Fruit fly (Drosophila melanogaster) whole organism, embryonic: ENCODE results near the gene Blos4.

Experiments used
- Atf3 ChIP-seq: fragments of 200-800 bp; sonication (Bioruptor generic); optimal IDR thresholded peaks from 3 replicates; lab custom pipeline; 2016; ENCODE audit warnings: missing biosample characterization, missing genetic modification characterization
- CG10462 ChIP-seq: fragments of 200-800 bp; sonication (Bioruptor generic); optimal IDR thresholded peaks from 2 replicates; lab custom pipeline; 2016; ENCODE audit warnings: missing biosample characterization, missing genetic modification characterization
- CG10654 ChIP-seq: fragments of 200-800 bp; sonication (Bioruptor generic); optimal IDR thresholded peaks from 2 replicates; lab custom pipeline; 2016; ENCODE audit warnings: missing biosample characterization, missing genetic modification characterization
- CG11085 ChIP-seq: fragments of 200-800 bp; sonication (Bioruptor generic); IDR thresholded peaks from 2 replicates; pipeline ENCODE4 v1.3.6; 2022; ENCODE audit warnings: missing biosample characterization, missing genetic modification characterization
- CG11456 ChIP-seq: fragments of 200-800 bp; sonication (Bioruptor generic); IDR thresholded peaks from 3 replicates; pipeline ENCODE4 v1.3.6; 2022; ENCODE audit warnings: missing biosample characterization, missing genetic modification characterization
- CG11695 ChIP-seq: fragments of 200-800 bp; sonication (Bioruptor generic); IDR thresholded peaks from 3 replicates; pipeline ENCODE4 v1.3.6; 2022; ENCODE audit warnings: missing biosample characterization, missing genetic modification characterization
- CG12104 ChIP-seq: fragments of 200-800 bp; sonication (Bioruptor generic); optimal IDR thresholded peaks from 3 replicates; lab custom pipeline; 2016; ENCODE audit warnings: missing biosample characterization, missing genetic modification characterization
- CG12769 ChIP-seq: fragments of 200-800 bp; sonication (Bioruptor generic); optimal IDR thresholded peaks from 2 replicates; lab custom pipeline; 2019; ENCODE audit warnings: missing biosample characterization, mild to moderate bottlenecking, missing genetic modification characterization, moderate library complexity
- CG1832 ChIP-seq: fragments of 200-800 bp; sonication (Bioruptor generic); optimal IDR thresholded peaks from 2 replicates; lab custom pipeline; 2017; ENCODE audit warnings: missing biosample characterization, mild to moderate bottlenecking, missing genetic modification characterization, inconsistent platforms
- CG2202 ChIP-seq: fragments of 200-800 bp; sonication (Bioruptor generic); optimal IDR thresholded peaks from 2 replicates; lab custom pipeline; 2018; ENCODE audit warnings: missing biosample characterization, mild to moderate bottlenecking, missing genetic modification characterization
- CG4707 ChIP-seq: fragments of 200-800 bp; sonication (Bioruptor generic); optimal IDR thresholded peaks from 2 replicates; lab custom pipeline; 2018; ENCODE audit warnings: missing biosample characterization, mild to moderate bottlenecking, missing genetic modification characterization, moderate library complexity
- CG6254 ChIP-seq: fragments of 200-800 bp; sonication (Bioruptor generic); optimal IDR thresholded peaks from 3 replicates; lab custom pipeline; 2017; ENCODE audit warnings: mild to moderate bottlenecking, missing biosample characterization, missing genetic modification reagents, missing genetic modification characterization
- CG6813 ChIP-seq: fragments of 200-800 bp; sonication (Bioruptor generic); optimal IDR thresholded peaks from 2 replicates; lab custom pipeline; 2017; ENCODE audit warnings: missing biosample characterization, missing genetic modification characterization, mild to moderate bottlenecking, moderate library complexity, missing genetic modification reagents
- CG6854 ChIP-seq: fragments of 200-800 bp; sonication (Bioruptor generic); optimal IDR thresholded peaks from 3 replicates; lab custom pipeline; 2017; ENCODE audit warnings: missing biosample characterization, mild to moderate bottlenecking, missing genetic modification characterization
- CG7556 ChIP-seq: fragments of 200-800 bp; sonication (Bioruptor generic); optimal IDR thresholded peaks from 2 replicates; lab custom pipeline; 2017; ENCODE audit warnings: missing biosample characterization, mild to moderate bottlenecking, missing genetic modification characterization
- CG7745 ChIP-seq: fragments of 200-800 bp; sonication (Bioruptor generic); optimal IDR thresholded peaks from 2 replicates; lab custom pipeline; 2018; ENCODE audit warnings: missing biosample characterization, mild to moderate bottlenecking, missing genetic modification characterization, moderate library complexity
- CG7987 ChIP-seq: fragments of 200-800 bp; sonication (Bioruptor generic); optimal IDR thresholded peaks from 2 replicates; lab custom pipeline; 2018; ENCODE audit warnings: missing biosample characterization, mild to moderate bottlenecking, missing genetic modification characterization, moderate library complexity
- CG9797 ChIP-seq: fragments of 200-800 bp; sonication (Bioruptor generic); optimal IDR thresholded peaks from 3 replicates; lab custom pipeline; 2018; ENCODE audit warnings: missing biosample characterization, mild to moderate bottlenecking, missing genetic modification characterization
- CG9817 ChIP-seq: fragments of 200-800 bp; sonication (Bioruptor generic); optimal IDR thresholded peaks from 2 replicates; lab custom pipeline; 2018; ENCODE audit warnings: missing biosample characterization, mild to moderate bottlenecking, missing genetic modification characterization, moderate library complexity
- CTCF ChIP-seq: fragments of 200-800 bp; sonication (Bioruptor generic); optimal IDR thresholded peaks from 2 replicates; lab custom pipeline; 2017; ENCODE audit warnings: missing biosample characterization, mild to moderate bottlenecking, missing genetic modification characterization, moderate library complexity
- Chrac-16 ChIP-seq: fragments of 200-800 bp; sonication (Bioruptor generic); optimal IDR thresholded peaks from 3 replicates; lab custom pipeline; 2016; ENCODE audit warnings: missing biosample characterization, missing genetic modification characterization
- CrebB ChIP-seq: fragments of 200-800 bp; sonication (Bioruptor generic); optimal IDR thresholded peaks from 3 replicates; lab custom pipeline; 2018; ENCODE audit warnings: missing biosample characterization, mild to moderate bottlenecking, missing genetic modification characterization
- D ChIP-seq, 2 experiments: fragments of 200-800 bp in 1 of 2; fragments of >200 bp in 1 of 2; sonication (Bioruptor generic) in 1 of 2; optimal IDR thresholded peaks; 2 replicates in 1 of 2; 3 replicates in 1 of 2; lab custom pipeline; 2017; ENCODE audit warnings: mild to moderate bottlenecking in 1 of 2, missing biosample characterization in 1 of 2, missing genetic modification characterization in 1 of 2, missing genetic modification reagents in 1 of 2
- Fer1 ChIP-seq: fragments of 200-800 bp; sonication (Bioruptor generic); optimal IDR thresholded peaks from 2 replicates; lab custom pipeline; 2017; ENCODE audit warnings: missing biosample characterization, mild to moderate bottlenecking, missing genetic modification characterization
- HLHmδ ChIP-seq: fragments of 200-800 bp; sonication (Bioruptor generic); optimal IDR thresholded peaks from 2 replicates; lab custom pipeline; 2018; ENCODE audit warnings: missing biosample characterization, mild to moderate bottlenecking, missing genetic modification characterization, moderate library complexity
- Meics ChIP-seq: fragments of 200-800 bp; sonication (Bioruptor generic); optimal IDR thresholded peaks from 2 replicates; lab custom pipeline; 2017; ENCODE audit warnings: missing biosample characterization, mild to moderate bottlenecking, missing genetic modification characterization
- Mes4 ChIP-seq: fragments of 200-800 bp; sonication (Bioruptor generic); optimal IDR thresholded peaks from 2 replicates; lab custom pipeline; 2016; ENCODE audit warnings: missing biosample characterization, missing genetic modification characterization
- NC2α ChIP-seq: fragments of 200-800 bp; sonication (Bioruptor generic); optimal IDR thresholded peaks from 2 replicates; lab custom pipeline; 2016; ENCODE audit warnings: missing biosample characterization, missing genetic modification characterization
- NfI ChIP-seq: fragments of 200-800 bp; sonication (Bioruptor generic); optimal IDR thresholded peaks from 3 replicates; lab custom pipeline; 2018; ENCODE audit warnings: missing biosample characterization, mild to moderate bottlenecking, missing genetic modification characterization, moderate library complexity
- Oli ChIP-seq: fragments of 200-800 bp; sonication (Bioruptor generic); optimal IDR thresholded peaks from 2 replicates; lab custom pipeline; 2018; ENCODE audit warnings: missing biosample characterization, mild to moderate bottlenecking, missing genetic modification characterization, moderate library complexity
- Pdp1 ChIP-seq, 2 experiments: fragments of 200-800 bp; sonication (Bioruptor generic); optimal IDR thresholded peaks; 3 replicates each; lab custom pipeline; 2016; ENCODE audit warnings: missing biosample characterization in 2 of 2, missing genetic modification characterization in 2 of 2, mild to moderate bottlenecking in 1 of 2, moderate library complexity in 1 of 2
- Side ChIP-seq: fragments of 200-800 bp; sonication (Bioruptor generic); optimal IDR thresholded peaks from 2 replicates; lab custom pipeline; 2016; ENCODE audit warnings: missing biosample characterization, missing genetic modification characterization
- Sox102F ChIP-seq: fragments of 200-800 bp; sonication (Bioruptor generic); optimal IDR thresholded peaks from 2 replicates; lab custom pipeline; 2018; ENCODE audit warnings: missing biosample characterization, mild to moderate bottlenecking, missing genetic modification characterization, moderate library complexity
- az2 ChIP-seq: fragments of 200-800 bp; sonication (Bioruptor generic); optimal IDR thresholded peaks from 3 replicates; lab custom pipeline; 2016; ENCODE audit warnings: missing biosample characterization, missing genetic modification characterization
- chif ChIP-seq, 2 experiments: fragments of 200-800 bp; sonication (Bioruptor generic); optimal IDR thresholded peaks; 3 replicates each; lab custom pipeline; 2016; ENCODE audit warnings: missing biosample characterization in 2 of 2, missing genetic modification characterization in 2 of 2
- crp ChIP-seq, 2 experiments: fragments of 200-800 bp; sonication (Bioruptor generic); optimal IDR thresholded peaks; 2 replicates in 1 of 2; 3 replicates in 1 of 2; lab custom pipeline; 2017; ENCODE audit warnings: missing biosample characterization in 2 of 2, missing genetic modification characterization in 2 of 2, mild to moderate bottlenecking in 1 of 2, moderate library complexity in 1 of 2
- fd96Cb ChIP-seq: fragments of 200-800 bp; sonication (Bioruptor generic); optimal IDR thresholded peaks from 2 replicates; lab custom pipeline; 2018; ENCODE audit warnings: missing biosample characterization, mild to moderate bottlenecking, missing genetic modification characterization, moderate library complexity
- gcm ChIP-seq: fragments of 200-800 bp; sonication (Bioruptor generic); optimal IDR thresholded peaks from 2 replicates; lab custom pipeline; 2019; ENCODE audit warnings: missing biosample characterization, mild to moderate bottlenecking, missing genetic modification characterization, moderate library complexity
- lmd ChIP-seq: fragments of 200-800 bp; sonication (Bioruptor generic); IDR thresholded peaks from 2 replicates; pipeline ENCODE4 v1.3.6; 2022; ENCODE audit warnings: missing biosample characterization, missing genetic modification characterization
- maf-S ChIP-seq: fragments of 200-800 bp; sonication (Bioruptor generic); optimal IDR thresholded peaks from 2 replicates; lab custom pipeline; 2016; ENCODE audit warnings: missing biosample characterization, missing genetic modification characterization
- mam ChIP-seq: fragments of 200-800 bp; sonication (Bioruptor generic); optimal IDR thresholded peaks from 3 replicates; lab custom pipeline; 2016; ENCODE audit warnings: missing biosample characterization, missing genetic modification characterization
- pnt ChIP-seq: fragments of 200-800 bp; sonication (Bioruptor generic); optimal IDR thresholded peaks from 3 replicates; lab custom pipeline; 2016; ENCODE audit warnings: missing biosample characterization, missing genetic modification characterization
- prd ChIP-seq, 3 experiments: fragments of >200 bp in 2 of 3; fragments of 200-800 bp in 1 of 3; sonication (Bioruptor generic) in 1 of 3; optimal IDR thresholded peaks in 2 of 3; IDR thresholded peaks in 1 of 3; 2 replicates in 2 of 3; 3 replicates in 1 of 3; pipeline versions ENCODE4 v1.3.6 to Lab custom; 2017 to 2022; ENCODE audit warnings: missing biosample characterization in 1 of 3, missing genetic modification characterization in 1 of 3
- so ChIP-seq: fragments of 200-800 bp; sonication (Bioruptor generic); IDR thresholded peaks from 3 replicates; pipeline ENCODE4 v1.3.6; 2022; ENCODE audit warnings: missing biosample characterization, missing genetic modification characterization
- stwl ChIP-seq: fragments of 200-800 bp; sonication (Bioruptor generic); optimal IDR thresholded peaks from 3 replicates; lab custom pipeline; 2018; ENCODE audit warnings: missing biosample characterization, mild to moderate bottlenecking, missing genetic modification characterization, moderate library complexity
- tap ChIP-seq: fragments of 200-800 bp; optimal IDR thresholded peaks from 3 replicates; lab custom pipeline; 2019; ENCODE audit warnings: missing biosample characterization, mild to moderate bottlenecking, missing genetic modification characterization, moderate library complexity
- tgo ChIP-seq: fragments of 200-800 bp; sonication (Bioruptor generic); IDR thresholded peaks from 3 replicates; pipeline ENCODE4 v1.3.6; 2022; ENCODE audit warnings: missing biosample characterization, missing genetic modification characterization
- tin ChIP-seq: fragments of 200-800 bp; sonication (Bioruptor generic); optimal IDR thresholded peaks from 3 replicates; lab custom pipeline; 2016; ENCODE audit warnings: missing biosample characterization, missing genetic modification characterization
- vvl ChIP-seq: fragments of 200-800 bp; sonication (Bioruptor generic); IDR thresholded peaks from 2 replicates; pipeline ENCODE4 v1.3.6; 2022; ENCODE audit warnings: missing biosample characterization, missing genetic modification characterization

Blos4 gene

dm6 chr3L:10847790-10848492, 30.9 kb upstream of the Blos4 start (continued):
- TF ChIP-seq CG6854 (GFP tag; lab: Kevin White, UChicago) (no peak), Oli (peak; percentile 53), CG9817 (tag; lab: Kevin White, UChicago) (no peak), stwl (tag; lab: Kevin White, UChicago) (peak; percentile 11), NC2α (GFP tag; lab: Kevin White, UChicago) (no peak), crp (GFP tag; optimal IDR thresholded peaks at IDR 0.05; lab: Kevin White, UChicago) (no peak), fd96Cb (tag; lab: Kevin White, UChicago) (peak; percentile 42), CG11085 (GFP tag; lab: Robert Waterston, UW) (no peak), CG10654 (GFP tag; lab: Kevin White, UChicago) (no peak), HLHmδ (no peak), Mes4 (no peak), CG6254 (GFP tag; lab: Kevin White, UChicago) (no peak), CrebB (tag; lab: Kevin White, UChicago) (no peak), CG12104 (no peak), gcm (GFP tag; lab: Kevin White, UChicago) (peak; percentile 37), lmd (GFP tag; lab: Robert Waterston, UW) (no peak; the same call in 1 of the 2 replicates), Pdp1 (GFP tag; optimal IDR thresholded peaks at IDR 0.05; lab: Kevin White, UChicago) (peak; percentile 9 to 19), CG7987 (GFP tag; lab: Kevin White, UChicago) (no peak), maf-S (GFP tag; lab: Kevin White, UChicago) (no peak), NfI (GFP tag; lab: Kevin White, UChicago) (no peak), Sox102F (no peak), Chrac-16 (GFP tag; lab: Kevin White, UChicago) (peak; percentile 37), CG4707 (GFP tag; lab: Kevin White, UChicago) (no peak), CG11456 (GFP tag; lab: Robert Waterston, UW) (no peak), prd (optimal IDR thresholded peaks at IDR 0.05; lab: Kevin White, UChicago) (no peak), prd (GFP tag; IDR thresholded peaks at IDR 0.05; lab: Robert Waterston, UW) (peak; percentile 62; the same call in 1 of the 3 replicates), CG12769 (tag; lab: Kevin White, UChicago) (no peak), mam (no peak), CG2202 (tag; lab: Kevin White, UChicago) (peak; percentile 24), CG11695 (GFP tag; lab: Robert Waterston, UW) (no peak), CG1832 (GFP tag; lab: Kevin White, UChicago) (no peak), CTCF (GFP tag; lab: Kevin White, UChicago) (no peak), CG6813 (GFP tag; lab: Kevin White, UChicago) (no peak), vvl (GFP tag; lab: Robert Waterston, UW) (no peak), CG7556 (GFP tag; lab: Kevin White, UChicago) (peak; percentile 54), az2 (GFP tag; lab: Kevin White, UChicago) (peak; percentile 22), tgo (GFP tag; lab: Robert Waterston, UW) (no peak), so (GFP tag; lab: Robert Waterston, UW) (no peak), pnt (GFP tag; lab: Kevin White, UChicago) (peak; percentile 5), tap (no peak), Side (GFP tag; lab: Kevin White, UChicago) (no peak), Fer1 (no peak), Meics (GFP tag; lab: Kevin White, UChicago) (no peak), Atf3 (no peak), CG10462 (GFP tag; lab: Kevin White, UChicago) (peak; percentile 16), CG7745 (no peak), CG9797 (GFP tag; lab: Kevin White, UChicago) (no peak), D (optimal IDR thresholded peaks at IDR 0.05; lab: Kevin White, UChicago) (peak; percentile 73), D (GFP tag; optimal IDR thresholded peaks at IDR 0.05; lab: Kevin White, UChicago) (peak; percentile 58), tin (GFP tag; lab: Kevin White, UChicago) (peak; percentile 25), chif (GFP tag; optimal IDR thresholded peaks at IDR 0.05; lab: Kevin White, UChicago) (peak in 1 of 2 experiments; percentile 44)
